Fruit fly (Drosophila melanogaster) whole organism, adult: ENCODE data around the gene CG9300.

Experiments used
- CG11617 ChIP-seq: fragments of 200-800 bp; sonication (Bioruptor generic); optimal IDR thresholded peaks from 2 replicates; lab custom pipeline; 2017; ENCODE audit warnings: mild to moderate bottlenecking, missing biosample characterization, missing genetic modification reagents, missing genetic modification characterization
- CG12768 ChIP-seq: fragments of 200-800 bp; sonication (Bioruptor generic); optimal IDR thresholded peaks from 2 replicates; lab custom pipeline; 2017; ENCODE audit warnings: missing biosample characterization, missing genetic modification characterization, mild to moderate bottlenecking, moderate library complexity, missing genetic modification reagents
- CG14711 ChIP-seq: fragments of 200-800 bp; sonication (Bioruptor generic); optimal IDR thresholded peaks from 2 replicates; lab custom pipeline; 2018; ENCODE audit warnings: missing biosample characterization, mild to moderate bottlenecking, missing genetic modification characterization, moderate library complexity
- CG1620 ChIP-seq: fragments of 200-800 bp; sonication (Bioruptor generic); optimal IDR thresholded peaks from 2 replicates; lab custom pipeline; 2016; ENCODE audit warnings: missing biosample characterization, missing genetic modification characterization
- CG33017 ChIP-seq: fragments of 200-800 bp; sonication (Bioruptor generic); optimal IDR thresholded peaks from 2 replicates; lab custom pipeline; 2018; ENCODE audit warnings: missing biosample characterization, mild to moderate bottlenecking, missing genetic modification characterization, moderate library complexity
- CG5204 ChIP-seq: fragments of 200-800 bp; sonication (Bioruptor generic); optimal IDR thresholded peaks from 2 replicates; lab custom pipeline; 2016; ENCODE audit warnings: missing biosample characterization, missing genetic modification characterization
- CG7045 ChIP-seq: fragments of 200-800 bp; sonication (Bioruptor generic); optimal IDR thresholded peaks from 2 replicates; lab custom pipeline; 2017; ENCODE audit warnings: missing biosample characterization, mild to moderate bottlenecking, missing genetic modification characterization
- CG7101 ChIP-seq: fragments of 200-800 bp; sonication (Bioruptor generic); optimal IDR thresholded peaks from 2 replicates; lab custom pipeline; 2018; ENCODE audit warnings: missing biosample characterization, mild to moderate bottlenecking, missing genetic modification characterization, moderate library complexity
- Clk ChIP-seq: fragments of 200-800 bp; sonication (Bioruptor generic); optimal IDR thresholded peaks from 2 replicates; lab custom pipeline; 2017; ENCODE audit warnings: missing biosample characterization, missing genetic modification characterization
- Crg-1 ChIP-seq: fragments of 200-800 bp; sonication (Bioruptor generic); optimal IDR thresholded peaks from 2 replicates; lab custom pipeline; 2016; ENCODE audit warnings: missing biosample characterization, missing genetic modification characterization
- Hr96 ChIP-seq: fragments of 200-800 bp; sonication (Bioruptor generic); optimal IDR thresholded peaks from 2 replicates; lab custom pipeline; 2016; ENCODE audit warnings: missing biosample characterization, missing genetic modification characterization
- Mnt ChIP-seq: fragments of 200-800 bp; sonication (Bioruptor generic); optimal IDR thresholded peaks from 2 replicates; lab custom pipeline; 2016; ENCODE audit warnings: missing biosample characterization, mild to moderate bottlenecking, missing genetic modification characterization
- bab1 ChIP-seq: fragments of 200-800 bp; sonication (Bioruptor generic); optimal IDR thresholded peaks from 3 replicates; lab custom pipeline; 2019; ENCODE audit warnings: missing biosample characterization, mild to moderate bottlenecking, missing genetic modification characterization, moderate library complexity
- cic ChIP-seq: fragments of 200-800 bp; sonication (Bioruptor generic); optimal IDR thresholded peaks from 2 replicates; lab custom pipeline; 2017; ENCODE audit warnings: missing biosample characterization, mild to moderate bottlenecking, missing genetic modification characterization, moderate library complexity
- cnc ChIP-seq, 2 experiments: fragments of >200 bp; optimal IDR thresholded peaks; 2 replicates each; lab custom pipeline; 2017
- kay ChIP-seq: fragments of 200-800 bp; sonication (Bioruptor generic); peaks from one replicate; lab custom pipeline; 2016; ENCODE audit warnings: missing biosample characterization, missing genetic modification characterization, borderline replicate concordance
- ovo ChIP-seq: fragments of 200-800 bp; sonication (Bioruptor generic); optimal IDR thresholded peaks from 2 replicates; lab custom pipeline; 2016; ENCODE audit warnings: missing biosample characterization, missing genetic modification characterization
- pad ChIP-seq: fragments of 200-800 bp; sonication (Bioruptor generic); optimal IDR thresholded peaks from 3 replicates; lab custom pipeline; 2017; ENCODE audit warnings: missing biosample characterization, missing genetic modification characterization, mild to moderate bottlenecking, moderate library complexity, missing genetic modification reagents
- tj ChIP-seq: fragments of 200-800 bp; sonication (Bioruptor generic); optimal IDR thresholded peaks from 3 replicates; lab custom pipeline; 2017; ENCODE audit warnings: missing biosample characterization, mild to moderate bottlenecking, missing genetic modification characterization, moderate library complexity
- toe ChIP-seq: fragments of 200-800 bp; sonication (Bioruptor generic); optimal IDR thresholded peaks from 2 replicates; lab custom pipeline; 2016; ENCODE audit warnings: missing biosample characterization, missing genetic modification characterization

CG9300 gene

DNA sequence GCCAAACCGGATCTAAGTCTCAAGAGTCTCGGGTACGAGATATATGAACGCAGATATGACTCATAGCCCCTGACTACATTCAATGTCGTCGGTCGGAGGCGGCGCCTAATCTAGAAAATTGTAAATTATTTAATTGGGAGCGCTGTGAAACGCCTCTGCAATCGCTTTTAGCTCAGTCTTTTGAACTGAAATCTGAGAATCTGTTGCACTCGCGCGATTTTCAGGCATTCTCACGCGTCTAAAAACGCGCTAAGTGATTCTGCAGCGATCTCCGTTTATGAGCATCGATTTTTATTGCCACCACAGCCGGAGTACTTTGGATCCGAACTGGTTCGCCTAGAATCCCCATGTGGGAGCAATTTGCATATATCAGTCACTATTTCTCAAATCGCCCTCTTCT is 23.7 kb upstream of the CG9300 start:
- TF ChIP-seq CG1620 (GFP tag; lab: Kevin White, UChicago) (no peak), Mnt (GFP tag; lab: Kevin White, UChicago) (no peak), toe (GFP tag; lab: Kevin White, UChicago) (no peak)

DNA sequence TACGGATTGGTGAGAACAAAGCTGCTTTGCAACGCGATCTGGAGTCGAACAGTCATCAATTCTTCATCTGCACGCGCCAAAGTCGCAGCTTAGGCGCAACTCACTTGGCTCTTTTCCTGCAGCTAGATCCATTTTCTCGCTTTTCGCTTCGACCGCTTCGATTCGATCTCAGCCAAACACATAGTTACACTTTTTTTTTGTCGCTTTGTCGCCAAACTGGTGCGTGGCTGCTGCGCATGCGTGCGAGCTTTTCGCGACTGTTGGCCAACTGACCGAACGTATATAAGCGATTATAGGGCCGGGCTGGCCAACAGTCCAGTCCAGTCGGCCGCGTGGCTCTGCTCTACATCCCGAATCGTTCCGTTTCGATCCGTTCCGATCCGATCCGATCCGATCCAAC is 19.8 kb upstream of the CG9300 start, which contains the start of gene Cpr76Bd:
Cpr76Bd (plus strand) TSS at position 301 of the 400 bp plus-strand sequence.
- TF ChIP-seq pad (GFP tag; lab: Kevin White, UChicago) (no peak), cic (GFP tag; lab: Kevin White, UChicago) (no peak), Mnt (GFP tag; lab: Kevin White, UChicago) (no peak), kay (GFP tag; lab: Kevin White, UChicago) (no peak), cnc (optimal IDR thresholded peaks at IDR 0.05; lab: Kevin White, UChicago) (no peak), bab1 (no peak), ovo (GFP tag; lab: Kevin White, UChicago) (no peak), CG7101 (tag; lab: Kevin White, UChicago) (no peak), CG14711 (tag; lab: Kevin White, UChicago) (no peak), tj (no peak), CG11617 (GFP tag; lab: Kevin White, UChicago) (no peak), CG1620 (GFP tag; lab: Kevin White, UChicago) (no peak), CG7045 (no peak)

DNA sequence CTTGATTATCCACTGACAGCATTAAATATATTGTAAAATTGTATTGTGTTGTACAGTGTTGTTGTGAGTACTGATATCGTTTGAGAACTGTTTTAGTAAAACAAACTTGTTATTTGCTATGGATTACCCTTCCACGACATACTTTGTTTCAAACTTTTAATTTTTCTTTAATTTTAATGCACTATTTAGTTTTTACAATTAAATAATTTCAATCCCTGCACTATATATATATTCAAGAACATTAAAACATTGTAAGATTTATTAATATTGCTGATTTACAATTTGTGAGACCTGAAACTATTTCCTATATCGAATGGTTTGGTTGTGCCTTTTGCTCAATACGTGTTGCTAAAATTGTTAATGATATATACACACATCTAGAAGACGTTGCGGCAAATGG is 8.1 kb upstream of the CG9300 start, which contains the start of the genes CG46434 and Dred:
CG46434 (minus strand) TSS at position 101 of the 400 bp plus-strand sequence.
Dred (minus strand) TSS at position 101 of the 400 bp plus-strand sequence.
- TF ChIP-seq Hr96 (no peak), cnc (optimal IDR thresholded peaks at IDR 0.05; lab: Kevin White, UChicago) (no peak), CG33017 (tag; lab: Kevin White, UChicago) (no peak), CG7045 (no peak), CG1620 (GFP tag; lab: Kevin White, UChicago) (no peak)

DNA sequence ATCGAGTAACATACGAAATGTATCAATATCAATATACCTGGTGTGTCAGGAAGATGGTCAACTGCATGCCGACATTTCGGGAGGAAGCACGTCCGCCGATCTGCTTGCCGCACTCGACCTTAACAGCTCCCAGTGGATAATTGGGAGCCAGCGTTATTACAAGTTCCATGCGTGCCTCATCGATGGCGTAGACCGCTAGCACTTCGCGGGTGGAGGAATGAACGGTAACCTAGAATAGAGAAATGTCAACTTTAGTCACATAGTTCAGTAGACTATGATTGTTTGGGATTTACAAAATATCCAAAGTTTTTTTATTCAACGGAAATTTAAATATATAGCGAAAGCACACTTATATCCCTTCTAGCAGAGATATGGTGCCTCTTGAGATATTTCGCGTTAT is 7.4 kb upstream of the CG9300 start, which contains the start of the genes CG46435 and Rcd7:
CG46435 (plus strand) TSS at position 301 of the 400 bp plus-strand sequence.
Rcd7 (plus strand) TSS at position 301 of the 400 bp plus-strand sequence.
- no peak for TF ChIP-seq pad (GFP tag; lab: Kevin White, UChicago)
- TF ChIP-seq CG7045: no peak
- TF ChIP-seq toe (GFP tag; lab: Kevin White, UChicago): no peak
- TF ChIP-seq Hr96: no peak
- no peak for TF ChIP-seq Crg-1 (GFP tag; lab: Kevin White, UChicago)
- no peak for TF ChIP-seq CG7101 (tag; lab: Kevin White, UChicago)
- TF ChIP-seq CG12768 (GFP tag; lab: Kevin White, UChicago): no peak
- no peak for TF ChIP-seq kay (GFP tag; lab: Kevin White, UChicago)
- TF ChIP-seq Clk: no peak
- TF ChIP-seq CG5204: no peak
- no peak for TF ChIP-seq tj
- no peak for TF ChIP-seq bab1
- TF ChIP-seq Mnt (GFP tag; lab: Kevin White, UChicago): no peak
- TF ChIP-seq CG1620 (GFP tag; lab: Kevin White, UChicago): no peak
- no peak for TF ChIP-seq cnc (optimal IDR thresholded peaks at IDR 0.05; lab: Kevin White, UChicago)
- no peak for TF ChIP-seq CG14711 (tag; lab: Kevin White, UChicago)
- TF ChIP-seq CG33017 (tag; lab: Kevin White, UChicago): no peak
- no peak for TF ChIP-seq ovo (GFP tag; lab: Kevin White, UChicago)
- TF ChIP-seq cic (GFP tag; lab: Kevin White, UChicago): no peak

DNA sequence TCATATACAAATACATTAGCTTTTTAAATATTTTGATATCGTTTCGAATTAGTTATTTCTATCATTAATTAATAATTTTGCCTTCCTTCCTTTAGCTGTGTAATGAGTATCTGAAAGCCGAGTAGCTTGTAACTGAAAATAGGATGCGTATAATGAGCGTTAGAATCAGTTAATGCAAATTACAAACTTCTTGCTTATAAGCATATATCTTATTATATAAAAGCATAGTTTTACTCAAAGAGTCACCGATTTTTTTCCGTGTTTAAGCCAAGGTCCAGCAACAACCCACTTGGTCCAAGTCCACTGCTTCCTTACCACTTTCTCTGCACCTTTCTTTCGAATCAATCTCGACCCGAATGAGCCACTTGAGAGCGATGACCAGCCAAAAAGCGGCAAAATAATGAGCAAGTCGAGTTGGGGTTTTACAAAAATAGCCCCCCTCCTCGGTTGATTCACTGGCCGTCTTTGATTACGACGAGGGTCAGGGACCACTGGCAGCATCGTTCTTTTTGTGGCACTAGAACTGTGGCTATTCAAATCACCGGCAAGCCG is 3.8 kb downstream of the CG9300 start:
- TF ChIP-seq pad (GFP tag; lab: Kevin White, UChicago): no peak

DNA sequence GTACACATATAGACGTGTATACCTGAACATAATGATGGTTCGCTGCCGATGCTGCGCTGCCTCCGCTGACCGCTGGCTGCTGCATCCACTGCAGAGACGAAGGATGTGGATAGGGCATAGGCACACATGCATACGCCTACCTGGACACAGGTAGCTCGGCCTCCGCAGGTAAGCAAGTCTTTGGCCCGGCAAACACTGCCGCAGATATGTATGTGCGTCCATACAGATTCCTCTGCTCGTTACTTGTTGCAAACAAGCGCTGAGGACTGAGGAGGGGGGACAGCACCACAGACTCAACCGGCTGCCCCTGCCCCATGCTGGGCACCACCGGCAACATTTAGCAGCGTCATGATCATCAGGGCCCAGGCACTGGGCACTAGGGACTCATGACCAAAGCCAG is 4.5 kb downstream of the CG9300 start:
- TF ChIP-seq ovo (GFP tag; lab: Kevin White, UChicago) (no peak), Hr96 (no peak), Crg-1 (GFP tag; lab: Kevin White, UChicago) (no peak), cic (GFP tag; lab: Kevin White, UChicago) (no peak), CG7101 (tag; lab: Kevin White, UChicago) (no peak), CG5204 (no peak), CG33017 (tag; lab: Kevin White, UChicago) (no peak), kay (GFP tag; lab: Kevin White, UChicago) (no peak), bab1 (no peak), cnc (optimal IDR thresholded peaks at IDR 0.05; lab: Kevin White, UChicago) (no peak)

DNA sequence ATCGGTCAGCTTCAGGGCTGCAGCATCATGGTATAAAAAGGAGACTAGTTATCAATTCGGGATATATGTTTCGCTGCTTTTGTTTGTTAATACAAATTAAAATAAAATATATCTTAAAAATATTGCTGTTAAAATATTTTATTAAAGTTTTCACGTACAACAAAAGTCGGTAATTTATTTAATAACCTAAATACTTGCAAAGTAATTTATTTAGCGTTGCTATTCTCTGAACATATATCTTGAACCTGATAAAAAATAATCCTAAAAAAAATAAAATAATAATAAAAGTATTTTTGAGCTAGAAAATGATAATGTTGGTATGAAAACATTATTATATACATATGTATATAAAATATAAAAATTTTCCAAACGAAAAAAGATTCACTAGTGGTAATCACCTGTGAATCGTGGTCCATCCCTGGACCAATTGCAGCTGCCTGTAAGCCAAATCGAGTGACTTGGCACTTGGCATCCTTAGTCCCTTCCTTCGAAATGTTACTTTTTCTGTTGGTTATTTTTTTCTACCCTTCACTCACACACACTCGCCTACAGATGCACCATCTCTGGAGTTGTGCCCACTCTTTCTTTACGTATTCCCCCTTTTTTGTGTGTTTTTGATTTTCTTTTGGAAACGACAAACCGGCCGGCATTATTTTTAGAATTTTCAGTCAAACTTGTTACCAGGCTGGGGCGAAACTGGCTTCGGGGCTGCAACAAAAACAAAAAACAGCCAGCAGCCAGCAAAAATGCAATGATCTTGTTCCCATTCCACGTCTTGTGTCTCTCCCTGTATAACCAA is 5.2 kb downstream of the CG9300 start:
- no peak for TF ChIP-seq Crg-1 (GFP tag; lab: Kevin White, UChicago)
- no peak for TF ChIP-seq cic (GFP tag; lab: Kevin White, UChicago)
- TF ChIP-seq tj: no peak
- TF ChIP-seq CG12768 (GFP tag; lab: Kevin White, UChicago): no peak
- TF ChIP-seq CG5204: no peak
- TF ChIP-seq Mnt (GFP tag; lab: Kevin White, UChicago): no peak
- TF ChIP-seq cnc (optimal IDR thresholded peaks at IDR 0.05; lab: Kevin White, UChicago): no peak
- TF ChIP-seq CG14711 (tag; lab: Kevin White, UChicago): no peak
